Worm (Caenorhabditis elegans) whole organism, L4 larva: ENCODE results near the gene srd-16.

Experiments used
- aha-1 ChIP-seq: fragments of 150-350 bp; peaks from one replicate; lab custom pipeline; 2014; ENCODE audit warnings: missing biosample characterization, missing genetic modification characterization
- dve-1 ChIP-seq: sonication (generic microtip); optimal IDR thresholded peaks from 2 replicates; lab custom pipeline; 2017; ENCODE audit warnings: antibody characterized with exemption, mild to moderate bottlenecking, missing genetic modification characterization, missing compliant biosample characterization; ENCODE audit not compliant: insufficient read depth
- gei-8 ChIP-seq: fragments of 200-800 bp; sonication (Bioruptor generic); optimal IDR thresholded peaks from 2 replicates; lab custom pipeline; 2018; ENCODE audit warnings: mild to moderate bottlenecking, missing genetic modification characterization, missing compliant biosample characterization
- hlh-11 ChIP-seq: fragments of 200-800 bp; sonication (Bioruptor generic); optimal IDR thresholded peaks from 2 replicates; lab custom pipeline; 2018; ENCODE audit warnings: mild to moderate bottlenecking, missing genetic modification characterization, missing compliant biosample characterization
- hmg-1.1 ChIP-seq: fragments of 200-800 bp; sonication (Bioruptor generic); IDR thresholded peaks from 2 replicates; pipeline ENCODE4 v1.3.6; 2022; ENCODE audit warnings: missing genetic modification reagents, missing genetic modification characterization, missing compliant biosample characterization
- lir-3 ChIP-seq: sonication (generic microtip); optimal IDR thresholded peaks from 2 replicates; lab custom pipeline; 2016; ENCODE audit warnings: mild to moderate bottlenecking, missing genetic modification characterization, missing compliant biosample characterization
- madf-9 ChIP-seq: fragments of 200-800 bp; sonication (Bioruptor generic); conservative IDR thresholded peaks from 2 replicates; pipeline ENCODE4 v1.3.6; 2022; ENCODE audit warnings: missing genetic modification reagents, missing genetic modification characterization, missing compliant biosample characterization
- set-16 ChIP-seq: fragments of 200-800 bp; sonication (Bioruptor generic); IDR thresholded peaks from 2 replicates; pipeline ENCODE4 v1.3.6; 2022; ENCODE audit warnings: missing genetic modification reagents, missing genetic modification characterization, missing compliant biosample characterization
- spr-3 ChIP-seq: fragments of 200-800 bp; sonication (Bioruptor generic); optimal IDR thresholded peaks from 2 replicates; lab custom pipeline; 2018; ENCODE audit warnings: mild to moderate bottlenecking, missing genetic modification characterization, missing compliant biosample characterization

srd-16 gene

ce11 chrV:5851631-5852030, 48.2 kb downstream of the srd-16 start (continued):
- TF ChIP-seq madf-9 (GFP tag; lab: Robert Waterston, UW): no peak
- TF ChIP-seq spr-3 (GFP tag; lab: Kevin White, UChicago): no peak
- no peak for TF ChIP-seq lir-3 (tag; lab: Kevin White, UChicago)
- no peak for TF ChIP-seq hmg-1.1 (GFP tag; lab: Robert Waterston, UW)
- TF ChIP-seq hlh-11 (tag; lab: Kevin White, UChicago): peak; percentile 29
- TF ChIP-seq gei-8 (GFP tag; lab: Kevin White, UChicago): no peak
- TF ChIP-seq dve-1 (tag; lab: Kevin White, UChicago): no peak

- TF ChIP-seq aha-1 (tag; lab: Kevin White, UChicago): peak; percentile 74
- no peak for TF ChIP-seq set-16 (GFP tag; lab: Robert Waterston, UW)
- TF ChIP-seq, all 104 proteins: peak for 1
Observed at ce11 chrV:5850671-5851070, 49.2 kb downstream of the srd-16 start.
